Worm (Caenorhabditis elegans) whole organism, late embryonic: ENCODE results near the gene nop-1.

Experiments
- C08G9.2 ChIP-seq: sonication (generic microtip); optimal IDR thresholded peaks from 2 replicates; lab custom pipeline; 2016; ENCODE audit warnings: mild to moderate bottlenecking, missing genetic modification characterization, moderate library complexity, missing compliant biosample characterization
- F13H6.1 ChIP-seq: sonication (generic microtip); optimal IDR thresholded peaks from 2 replicates; lab custom pipeline; 2016; ENCODE audit warnings: missing genetic modification characterization, missing compliant biosample characterization
- Y22D7AL.16 ChIP-seq: sonication (generic microtip); optimal IDR thresholded peaks from 2 replicates; lab custom pipeline; 2016; ENCODE audit warnings: missing genetic modification characterization, missing compliant biosample characterization
- ceh-18 ChIP-seq: sonication (generic microtip); optimal IDR thresholded peaks from 2 replicates; lab custom pipeline; 2016; ENCODE audit warnings: missing genetic modification characterization, missing compliant biosample characterization
- ceh-24 ChIP-seq: sonication (generic microtip); optimal IDR thresholded peaks from 2 replicates; lab custom pipeline; 2016; ENCODE audit warnings: mild to moderate bottlenecking, missing genetic modification characterization, missing compliant biosample characterization
- ceh-31 ChIP-seq: sonication (generic microtip); optimal IDR thresholded peaks from 2 replicates; lab custom pipeline; 2016; ENCODE audit warnings: missing genetic modification characterization, missing compliant biosample characterization
- ceh-45 ChIP-seq: fragments of 200-800 bp; sonication (Bioruptor generic); IDR thresholded peaks from 2 replicates; pipeline ENCODE4 v1.3.6; 2022; ENCODE audit warnings: missing genetic modification reagents, missing genetic modification characterization, missing compliant biosample characterization
- ceh-6 ChIP-seq: fragments of 200-800 bp; sonication (Bioruptor generic); optimal IDR thresholded peaks from 2 replicates; lab custom pipeline; 2018; ENCODE audit warnings: mild to moderate bottlenecking, missing genetic modification characterization, missing compliant biosample characterization
- ceh-9 ChIP-seq: sonication (generic microtip); optimal IDR thresholded peaks from 2 replicates; lab custom pipeline; 2016; ENCODE audit warnings: mild to moderate bottlenecking, missing genetic modification characterization, inconsistent platforms, missing compliant biosample characterization
- che-1 ChIP-seq: sonication (generic microtip); optimal IDR thresholded peaks from 2 replicates; lab custom pipeline; 2016; ENCODE audit warnings: mild to moderate bottlenecking, missing genetic modification characterization, missing compliant biosample characterization
- dve-1 ChIP-seq: sonication (generic microtip); optimal IDR thresholded peaks from 2 replicates; lab custom pipeline; 2017; ENCODE audit warnings: antibody characterized with exemption, mild to moderate bottlenecking, missing genetic modification characterization, missing compliant biosample characterization
- elt-4 ChIP-seq: sonication (generic microtip); optimal IDR thresholded peaks from 2 replicates; lab custom pipeline; 2016; ENCODE audit warnings: missing genetic modification characterization, missing compliant biosample characterization
- ets-4 ChIP-seq: sonication (generic microtip); optimal IDR thresholded peaks from 2 replicates; lab custom pipeline; 2016; ENCODE audit warnings: missing genetic modification characterization, missing compliant biosample characterization
- fkh-10 ChIP-seq: fragments of 150-350 bp; optimal IDR thresholded peaks from 2 replicates; lab custom pipeline; 2014; ENCODE audit warnings: missing biosample characterization, missing genetic modification reagents, missing genetic modification characterization
- hlh-13 ChIP-seq: fragments of 200-800 bp; sonication (Bioruptor generic); optimal IDR thresholded peaks from 2 replicates; lab custom pipeline; 2018; ENCODE audit warnings: mild to moderate bottlenecking, missing genetic modification characterization, missing compliant biosample characterization
- hlh-30 ChIP-seq: sonication (generic microtip); optimal IDR thresholded peaks from 2 replicates; lab custom pipeline; 2017; ENCODE audit warnings: antibody characterized with exemption, missing genetic modification characterization, missing compliant biosample characterization; ENCODE audit not compliant: insufficient read depth
- hlh-6 ChIP-seq: sonication (generic microtip); optimal IDR thresholded peaks from 2 replicates; lab custom pipeline; 2016; ENCODE audit warnings: missing genotype, missing genetic modification characterization, missing compliant biosample characterization
- lim-6 ChIP-seq: sonication (generic microtip); optimal IDR thresholded peaks from 2 replicates; lab custom pipeline; 2016; ENCODE audit warnings: missing genetic modification characterization, missing compliant biosample characterization
- mec-3 ChIP-seq: sonication (generic microtip); optimal IDR thresholded peaks from 2 replicates; lab custom pipeline; 2016; ENCODE audit warnings: borderline replicate concordance, missing genetic modification characterization, missing compliant biosample characterization
- nhr-232 ChIP-seq: sonication (generic microtip); optimal IDR thresholded peaks from 2 replicates; lab custom pipeline; 2016; ENCODE audit warnings: missing genetic modification characterization, missing compliant biosample characterization
- odd-2 ChIP-seq: sonication (generic microtip); optimal IDR thresholded peaks from 2 replicates; lab custom pipeline; 2017; ENCODE audit warnings: antibody characterized with exemption, mild to moderate bottlenecking, missing genetic modification characterization, missing compliant biosample characterization
- pag-3 ChIP-seq: sonication (generic microtip); optimal IDR thresholded peaks from 2 replicates; lab custom pipeline; 2016; ENCODE audit warnings: missing compliant biosample characterization, missing genetic modification characterization, borderline replicate concordance
- pqm-1 ChIP-seq: sonication (generic microtip); optimal IDR thresholded peaks from 2 replicates; lab custom pipeline; 2016; ENCODE audit warnings: missing genetic modification characterization, missing compliant biosample characterization
- ref-2 ChIP-seq: sonication (generic microtip); optimal IDR thresholded peaks from 2 replicates; lab custom pipeline; 2016; ENCODE audit warnings: missing genetic modification characterization, missing compliant biosample characterization
- rnt-1 ChIP-seq: sonication (generic microtip); optimal IDR thresholded peaks from 2 replicates; lab custom pipeline; 2016; ENCODE audit warnings: missing genetic modification characterization, missing compliant biosample characterization
- sdc-2 ChIP-seq: sonication (generic microtip); optimal IDR thresholded peaks from 2 replicates; lab custom pipeline; 2016; ENCODE audit warnings: missing genotype, missing genetic modification characterization, missing compliant biosample characterization
- sox-2 ChIP-seq: fragments of 200-800 bp; sonication (Bioruptor generic); IDR thresholded peaks from 2 replicates; pipeline ENCODE4 v1.3.6; 2022; ENCODE audit warnings: missing genetic modification reagents, missing genetic modification characterization, missing compliant biosample characterization
- tbx-7 ChIP-seq: sonication (generic microtip); optimal IDR thresholded peaks from 2 replicates; lab custom pipeline; 2016; ENCODE audit warnings: missing genotype, missing genetic modification characterization, missing compliant biosample characterization
- ttx-3 ChIP-seq: sonication (generic microtip); optimal IDR thresholded peaks from 2 replicates; lab custom pipeline; 2016; ENCODE audit warnings: missing genetic modification reagents, missing genetic modification characterization, missing compliant biosample characterization
- unc-42 ChIP-seq: sonication (generic microtip); optimal IDR thresholded peaks from 2 replicates; lab custom pipeline; 2016; ENCODE audit warnings: missing genotype, missing genetic modification characterization, missing compliant biosample characterization
- unc-86 ChIP-seq: sonication (generic microtip); optimal IDR thresholded peaks from 2 replicates; lab custom pipeline; 2016; ENCODE audit warnings: missing genetic modification characterization, missing compliant biosample characterization
- zip-5 ChIP-seq: sonication (generic microtip); optimal IDR thresholded peaks from 2 replicates; lab custom pipeline; 2016; ENCODE audit warnings: missing genetic modification characterization, missing compliant biosample characterization

nop-1 gene

DNA sequence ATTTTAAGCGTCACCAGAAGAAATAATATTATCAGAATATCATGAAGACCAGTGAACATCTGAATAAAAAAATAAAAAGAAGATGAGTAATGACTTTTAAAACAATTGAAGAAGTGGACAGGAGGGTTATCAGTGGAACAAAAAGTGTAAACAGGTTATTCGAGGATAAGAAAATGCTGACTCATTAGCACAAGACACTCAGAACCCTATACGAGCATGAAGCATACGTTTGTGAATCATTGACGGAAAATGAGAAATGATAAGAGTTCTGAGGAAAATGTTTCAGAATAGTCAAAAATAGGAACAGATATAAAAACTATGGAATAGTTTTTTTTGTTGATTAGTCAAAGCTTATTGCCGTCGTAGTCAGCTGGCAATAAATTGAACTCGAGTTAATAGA is 25.7 kb upstream of the nop-1 start, which contains the start of gene zmp-1:
TSS of gene zmp-1 (minus strand) at position 101 of the 400 bp plus-strand sequence.
- no peak for TF ChIP-seq unc-86 (tag; lab: Kevin White, UChicago)
- no peak for TF ChIP-seq ceh-6
- no peak for TF ChIP-seq ceh-18 (tag; lab: Kevin White, UChicago)
- no peak for TF ChIP-seq ceh-45 (GFP tag; lab: Robert Waterston, UW)
- TF ChIP-seq pag-3 = no peak
- no peak for TF ChIP-seq hlh-6

DNA sequence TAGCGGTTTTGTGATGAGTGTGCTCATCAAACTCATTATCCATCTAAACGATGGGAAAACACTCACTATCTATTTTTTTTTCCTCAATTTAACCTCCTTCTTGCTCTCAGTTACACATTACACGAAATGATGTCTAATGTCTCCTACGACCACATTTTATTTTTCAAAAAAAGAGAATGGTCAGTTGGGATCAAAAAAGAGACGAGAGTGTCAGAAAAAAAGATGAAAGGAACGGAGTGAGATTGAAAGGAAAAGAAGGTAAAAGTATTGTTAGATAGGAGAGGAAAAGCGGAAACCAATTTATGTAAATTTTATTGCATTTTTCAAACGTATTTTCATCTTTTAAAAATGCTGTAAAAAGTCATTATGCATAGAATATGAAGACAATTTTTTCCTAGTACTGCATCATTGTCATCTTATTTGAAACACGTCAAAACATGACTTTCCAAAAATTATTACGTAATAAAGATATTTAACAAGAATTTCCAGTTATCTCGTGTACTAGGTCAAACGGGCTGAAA is 24.3 kb upstream of the nop-1 start:
- TF ChIP-seq C08G9.2 (no peak), ceh-45 (GFP tag; lab: Robert Waterston, UW) (no peak), tbx-7 (tag; lab: Kevin White, UChicago) (no peak), che-1 (tag; lab: Kevin White, UChicago) (no peak), mec-3 (tag; lab: Kevin White, UChicago) (no peak), nhr-232 (tag; lab: Kevin White, UChicago) (no peak), ceh-9 (no peak), pqm-1 (no peak), Y22D7AL.16 (no peak), sdc-2 (tag; lab: Kevin White, UChicago) (no peak), elt-4 (tag; lab: Kevin White, UChicago) (no peak), dve-1 (no peak), unc-42 (tag; lab: Kevin White, UChicago) (no peak), ceh-24 (no peak), ttx-3 (tag; lab: Kevin White, UChicago) (no peak)

ce11 chrIII:5936992-5937391 is 21.5 kb upstream of the nop-1 start, which contains the start of gene EGAP1.1:
Gene EGAP1.1 (minus strand): TSS chrIII:5937220.
- TF ChIP-seq lim-6 (tag; lab: Kevin White, UChicago) (no peak), F13H6.1 (tag; lab: Kevin White, UChicago) (no peak), hlh-13 (GFP tag; lab: Kevin White, UChicago) (no peak), sox-2 (GFP tag; lab: Robert Waterston, UW) (no peak)

ce11 chrIII:5938013-5938412 is 20.5 kb upstream of the nop-1 start:
- TF ChIP-seq ceh-31 (tag; lab: Kevin White, UChicago) (no peak), hlh-30 (tag; lab: Kevin White, UChicago) (peak; percentile 60), sdc-2 (tag; lab: Kevin White, UChicago) (no peak), fkh-10 (GFP tag; lab: Kevin White, UChicago) (no peak), ceh-18 (tag; lab: Kevin White, UChicago) (peak; percentile 39), ets-4 (peak; percentile 75), F13H6.1 (tag; lab: Kevin White, UChicago) (peak; percentile 36), ref-2 (tag; lab: Kevin White, UChicago) (peak; percentile 2), odd-2 (no peak), rnt-1 (peak; percentile 44), ttx-3 (tag; lab: Kevin White, UChicago) (no peak)

ce11 chrIII:5938790-5939452 is 19.6 kb upstream of the nop-1 start:
- no peak for TF ChIP-seq zip-5 (tag; lab: Kevin White, UChicago)
- TF ChIP-seq unc-42 (tag; lab: Kevin White, UChicago) = peak; percentile 13
